Fruit fly (Drosophila melanogaster) S2 (cell line): ENCODE results near the gene CG31139.
A peak's percentile ranks its signal among the peaks of the same experiment; 100 is the strongest.

Source experiments
- CG8478 ChIP-seq: fragments of >200 bp; optimal IDR thresholded peaks from 2 replicates; lab custom pipeline; 2018
- CTCF ChIP-seq, 2 experiments: fragments of >200 bp; optimal IDR thresholded peaks; 2 replicates each; lab custom pipeline; 2018

The CG31139 gene

DNA sequence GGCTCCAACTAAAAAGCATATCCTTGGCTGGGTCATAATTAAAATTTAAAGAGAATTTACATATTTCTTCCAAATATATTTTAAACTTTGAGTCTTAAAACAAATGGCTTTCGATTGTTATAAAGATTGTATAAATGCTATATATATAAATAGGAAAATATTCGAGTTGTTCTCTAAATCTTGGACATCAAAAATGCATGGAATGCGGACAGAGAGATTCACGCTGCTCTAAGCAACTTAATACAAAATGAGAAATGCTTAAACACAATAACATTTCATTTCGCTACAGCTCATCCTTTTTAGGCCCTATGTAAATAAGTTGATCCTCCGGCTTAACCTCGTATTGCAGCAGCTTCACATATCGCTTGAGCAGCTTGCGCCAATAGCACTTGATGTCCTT, at the start of gene CG31139:
TSS of gene CG31139 (minus strand) at position 101 of the 400 bp plus-strand sequence.
- TF ChIP-seq CG8478 (lab: Kevin White, UChicago) = no peak
- TF ChIP-seq CTCF (optimal IDR thresholded peaks at IDR 0.05; lab: Kevin White, UChicago) = no peak

DNA sequence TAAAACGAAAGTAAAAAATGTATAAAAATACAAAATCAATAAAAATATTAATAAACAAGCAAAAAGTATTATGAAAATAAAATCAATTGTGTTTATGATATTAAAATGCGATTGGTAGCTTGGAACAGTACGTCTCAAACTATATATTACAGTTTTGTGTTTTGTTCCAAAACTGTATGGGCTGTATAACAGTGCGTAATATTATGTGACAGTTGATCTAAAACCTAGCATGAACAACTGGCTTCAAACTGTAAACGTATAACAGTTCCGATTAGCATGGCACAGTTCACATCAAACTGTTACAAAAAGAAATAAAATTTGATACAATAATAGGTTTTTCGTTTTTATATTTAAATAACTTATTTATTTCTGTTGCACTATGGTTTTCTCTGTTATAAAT, 45.1 kb upstream of the CG31139 start:
- TF ChIP-seq CG8478 (lab: Kevin White, UChicago) = no peak
- peak; percentile 56 to 78 for TF ChIP-seq CTCF (optimal IDR thresholded peaks at IDR 0.05; lab: Kevin White, UChicago)

DNA sequence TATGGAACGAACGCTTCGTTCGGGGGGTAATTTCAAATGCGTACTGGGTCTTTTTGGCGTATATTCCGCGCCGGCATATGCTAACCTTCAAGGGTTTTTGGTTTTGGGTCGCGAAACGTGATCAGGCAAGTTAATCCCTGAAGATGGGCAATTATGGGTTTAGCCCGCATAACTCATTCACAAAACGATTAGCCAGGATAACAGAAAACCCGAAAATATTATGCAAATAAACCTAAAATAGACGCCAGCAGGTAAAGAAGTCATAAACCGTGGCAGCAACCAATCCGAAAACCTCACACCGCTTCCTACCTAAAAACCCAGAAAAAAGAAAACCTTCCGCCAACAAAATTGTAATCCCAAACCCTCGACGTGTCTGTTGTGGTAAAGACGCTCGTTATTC, 40.2 kb upstream of the CG31139 start:
- TF ChIP-seq CG8478 (lab: Kevin White, UChicago) (no peak), CTCF (optimal IDR thresholded peaks at IDR 0.05; lab: Kevin White, UChicago) (no peak)

DNA sequence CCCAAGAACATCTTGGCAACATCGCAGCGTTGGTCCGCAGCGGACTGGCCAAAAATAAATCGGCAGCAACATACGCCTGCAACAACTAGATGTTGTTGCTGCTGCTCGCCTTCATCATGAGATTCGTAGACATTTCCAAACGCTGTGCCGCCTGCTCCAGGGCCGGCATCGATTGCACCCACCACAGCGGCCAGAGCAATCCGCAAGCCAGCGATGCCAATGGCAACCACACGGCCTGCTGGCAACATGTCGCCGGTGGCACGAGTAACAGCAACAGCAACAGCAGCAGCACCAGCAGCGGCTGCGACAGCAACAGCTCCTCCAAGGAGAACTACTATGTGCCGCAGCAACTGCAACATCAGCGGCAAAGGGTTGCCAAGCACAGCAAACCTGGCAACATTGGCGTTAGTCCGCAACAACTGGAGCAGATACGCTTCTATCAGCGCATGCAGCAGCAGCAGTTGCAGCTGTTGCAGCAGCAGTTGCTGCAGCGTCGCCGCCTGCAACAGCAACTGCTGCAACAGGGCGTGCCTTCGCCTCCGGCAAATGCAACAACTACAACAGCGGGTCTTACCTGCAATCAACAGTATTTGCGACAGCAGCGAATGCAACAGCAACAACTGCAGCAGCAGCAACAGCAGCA, 35.9 kb upstream of the CG31139 start:
- TF ChIP-seq CG8478 (lab: Kevin White, UChicago) = no peak
- TF ChIP-seq CTCF (optimal IDR thresholded peaks at IDR 0.05; lab: Kevin White, UChicago) = no peak

DNA sequence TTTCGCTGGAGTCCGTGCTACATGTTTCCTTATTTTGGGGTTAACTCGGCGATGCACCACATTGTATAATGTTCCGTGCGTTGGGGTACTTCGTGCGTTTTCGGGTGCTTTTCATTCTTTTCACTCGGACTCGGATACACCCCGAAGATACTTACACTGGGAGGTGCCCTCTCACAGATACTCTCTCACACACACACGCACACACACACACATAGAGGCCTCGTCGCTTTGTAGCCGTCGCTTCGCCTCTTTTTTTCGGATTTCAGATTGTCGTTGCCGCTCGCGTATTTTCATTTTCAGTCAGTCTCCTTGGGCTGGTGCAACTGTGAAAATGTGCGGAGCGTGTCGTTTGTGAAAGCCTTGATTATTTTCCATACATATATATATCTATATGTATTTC, 32.6 kb upstream of the CG31139 start:
- TF ChIP-seq CG8478 (lab: Kevin White, UChicago) (no peak), CTCF (optimal IDR thresholded peaks at IDR 0.05; lab: Kevin White, UChicago) (no peak)

DNA sequence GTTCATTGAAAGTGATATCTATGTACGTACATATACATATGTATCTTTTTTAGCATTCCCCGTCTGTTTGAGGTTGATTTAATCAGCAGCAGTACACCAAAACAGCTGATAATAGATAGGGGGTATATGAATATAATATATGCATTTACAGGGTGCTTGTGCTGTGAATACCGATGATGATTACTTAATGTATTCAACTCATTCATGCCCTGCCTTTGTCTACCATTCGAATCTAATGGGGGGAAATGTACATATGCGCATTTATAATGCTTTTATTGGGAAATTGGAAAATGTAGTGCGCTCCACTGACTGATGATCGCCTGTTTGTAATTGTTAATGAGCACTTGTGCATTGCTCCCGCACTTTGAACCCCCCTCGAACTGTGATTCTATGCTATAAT, 31.3 kb upstream of the CG31139 start:
- no peak for TF ChIP-seq CG8478 (lab: Kevin White, UChicago)
- no peak for TF ChIP-seq CTCF (optimal IDR thresholded peaks at IDR 0.05; lab: Kevin White, UChicago)

DNA sequence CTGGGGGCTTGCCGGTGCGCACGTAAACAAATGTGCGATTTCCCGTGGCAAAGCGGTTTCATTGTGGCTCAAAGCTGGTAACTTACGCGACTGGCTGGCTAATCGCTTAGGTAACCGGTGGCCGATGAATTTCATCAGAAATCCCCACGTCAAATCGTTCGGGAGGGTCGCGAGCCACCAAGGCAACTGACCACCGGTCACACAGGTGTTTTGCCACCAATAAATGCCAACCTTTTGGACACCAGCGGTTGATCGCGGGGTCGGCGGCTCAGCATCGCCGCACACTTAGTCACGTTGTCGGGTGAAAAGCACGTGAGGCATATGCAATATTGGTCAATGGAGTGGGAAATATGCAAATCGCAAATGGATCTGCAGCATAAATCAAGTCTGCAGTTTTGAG, 27.6 kb upstream of the CG31139 start:
- TF ChIP-seq CG8478 (lab: Kevin White, UChicago) = no peak
- TF ChIP-seq CTCF (optimal IDR thresholded peaks at IDR 0.05; lab: Kevin White, UChicago) = no peak

DNA sequence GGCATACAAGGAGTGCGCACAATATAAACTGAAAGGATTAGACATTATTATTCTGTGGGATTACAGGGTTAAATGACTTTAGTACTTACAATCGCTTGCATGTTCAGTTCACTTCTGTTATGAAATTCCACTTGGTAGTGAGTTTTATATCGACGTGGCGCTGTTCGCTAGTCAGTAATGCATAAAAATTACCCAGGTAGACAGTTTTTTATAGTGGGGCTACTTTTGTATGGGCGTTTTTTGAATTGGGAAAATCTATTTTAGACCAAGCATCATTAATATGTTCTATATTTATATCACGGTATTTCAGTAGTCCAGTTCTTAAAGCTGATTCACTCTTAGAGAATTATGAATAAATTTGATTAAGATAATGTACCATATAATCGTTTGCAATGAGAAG, 22.8 kb upstream of the CG31139 start, which contains the start of gene CG43095:
TSS of gene CG43095 (minus strand) at position 101 of the 400 bp plus-strand sequence.
- TF ChIP-seq CTCF (optimal IDR thresholded peaks at IDR 0.05; lab: Kevin White, UChicago) = no peak

DNA sequence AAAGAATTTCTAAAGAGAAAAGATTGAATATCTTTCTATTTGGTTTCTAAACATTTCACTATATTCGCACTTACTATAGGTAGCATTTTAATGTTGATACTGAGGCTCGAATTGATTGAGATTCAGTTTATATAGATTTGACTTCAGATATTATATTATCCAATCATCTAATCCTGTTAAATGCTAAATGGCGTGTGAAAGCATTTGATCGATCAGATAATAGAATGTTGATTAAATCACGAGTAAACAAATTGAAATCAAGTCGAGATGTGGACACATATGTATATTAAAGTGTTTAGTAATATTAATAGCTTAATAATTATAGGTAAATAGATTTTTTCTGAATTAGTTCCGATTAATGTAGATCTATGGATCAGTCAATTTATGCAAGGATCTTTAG, 22.0 kb upstream of the CG31139 start, which contains the start of gene CG43094:
TSS of gene CG43094 (minus strand) at position 101 of the 400 bp plus-strand sequence.
- TF ChIP-seq CG8478 (lab: Kevin White, UChicago) = no peak
- no peak for TF ChIP-seq CTCF (optimal IDR thresholded peaks at IDR 0.05; lab: Kevin White, UChicago)

DNA sequence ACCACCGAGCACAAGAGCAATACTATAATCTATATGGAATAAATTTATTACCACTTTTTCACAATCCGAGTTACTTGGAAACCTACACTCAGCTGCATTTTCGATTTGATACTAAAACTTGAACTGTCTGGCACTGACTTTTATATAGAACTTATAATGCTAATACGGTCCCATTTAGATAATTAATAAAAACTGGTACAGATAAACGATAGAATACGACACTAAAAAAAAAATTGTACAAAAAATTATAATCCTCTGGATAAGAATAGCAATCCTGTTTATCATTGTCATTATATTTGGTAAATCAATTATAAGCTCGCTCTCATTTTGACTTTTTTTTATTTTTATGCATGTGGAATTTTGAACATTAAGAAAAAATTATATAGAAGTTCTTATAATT, 21.4 kb upstream of the CG31139 start, which contains the start of gene CG43093:
TSS of gene CG43093 (minus strand) at position 101 of the 400 bp plus-strand sequence.
- no peak for TF ChIP-seq CTCF (optimal IDR thresholded peaks at IDR 0.05; lab: Kevin White, UChicago)
- TF ChIP-seq CG8478 (lab: Kevin White, UChicago) = no peak

DNA sequence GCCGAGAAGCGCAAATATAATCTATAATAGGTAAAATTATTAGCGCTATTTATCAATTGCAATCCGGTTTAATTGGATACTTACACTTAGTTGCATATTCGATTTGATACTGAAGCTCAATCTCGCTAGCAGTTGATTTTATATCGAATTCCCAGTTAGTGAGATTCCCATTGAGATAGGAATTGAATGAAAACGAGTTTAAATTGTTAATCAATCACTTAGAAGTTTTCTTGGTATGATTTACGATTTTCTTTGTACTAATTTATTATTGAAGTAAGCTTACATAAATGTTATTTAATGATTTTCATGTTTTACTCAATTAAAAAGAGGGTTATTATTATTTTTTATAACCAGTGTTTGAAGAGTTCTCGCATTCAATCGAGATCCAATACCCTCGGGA, 20.7 kb upstream of the CG31139 start, which contains the start of gene CG43092:
TSS of gene CG43092 (minus strand) at position 101 of the 400 bp plus-strand sequence.
- no peak for TF ChIP-seq CTCF (optimal IDR thresholded peaks at IDR 0.05; lab: Kevin White, UChicago)
- no peak for TF ChIP-seq CG8478 (lab: Kevin White, UChicago)

DNA sequence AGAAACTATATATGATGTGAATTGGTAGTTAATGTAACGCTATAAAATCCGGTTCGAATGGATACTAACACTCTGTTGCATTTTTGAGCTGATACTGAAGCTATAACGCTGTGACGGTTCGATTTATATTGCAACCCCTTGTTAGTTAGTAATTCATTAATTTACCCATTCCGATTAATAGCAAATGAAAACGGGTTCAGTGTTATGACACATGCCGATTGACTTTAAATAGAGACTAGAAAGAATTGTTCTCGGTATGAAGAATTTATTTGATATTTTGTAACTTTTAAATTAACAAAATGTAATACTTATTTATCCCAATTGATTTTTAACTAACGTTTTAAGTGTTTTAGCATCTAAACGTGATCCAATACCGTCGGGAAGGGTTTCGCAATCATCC, 19.8 kb upstream of the CG31139 start, which contains the start of gene CG43091:
TSS of gene CG43091 (minus strand) at position 101 of the 400 bp plus-strand sequence.
- TF ChIP-seq CG8478 (lab: Kevin White, UChicago) = no peak
- TF ChIP-seq CTCF (optimal IDR thresholded peaks at IDR 0.05; lab: Kevin White, UChicago) = no peak

DNA sequence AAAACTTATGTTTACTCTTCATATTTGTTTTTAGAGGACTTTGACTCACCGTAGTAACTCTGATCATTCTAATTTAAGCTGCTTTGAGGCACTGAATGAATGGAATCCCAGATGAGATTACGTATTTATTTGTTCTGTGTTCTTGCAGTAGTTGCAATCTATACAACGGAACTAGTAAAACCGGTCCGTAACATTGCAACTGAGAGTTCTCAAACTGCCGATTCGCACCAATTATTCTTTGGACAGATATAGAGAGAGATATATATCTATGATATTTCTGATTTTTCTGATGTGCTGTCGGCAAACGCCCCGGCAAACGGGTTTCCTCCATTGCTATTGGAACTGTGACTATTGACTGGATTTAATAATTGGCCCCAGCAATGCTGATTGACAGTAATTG, 18.7 kb upstream of the CG31139 start, which contains the start of gene CG13841:
TSS of gene CG13841 (minus strand) at position 101 of the 400 bp plus-strand sequence.
- TF ChIP-seq CG8478 (lab: Kevin White, UChicago) (no peak), CTCF (optimal IDR thresholded peaks at IDR 0.05; lab: Kevin White, UChicago) (no peak)

DNA sequence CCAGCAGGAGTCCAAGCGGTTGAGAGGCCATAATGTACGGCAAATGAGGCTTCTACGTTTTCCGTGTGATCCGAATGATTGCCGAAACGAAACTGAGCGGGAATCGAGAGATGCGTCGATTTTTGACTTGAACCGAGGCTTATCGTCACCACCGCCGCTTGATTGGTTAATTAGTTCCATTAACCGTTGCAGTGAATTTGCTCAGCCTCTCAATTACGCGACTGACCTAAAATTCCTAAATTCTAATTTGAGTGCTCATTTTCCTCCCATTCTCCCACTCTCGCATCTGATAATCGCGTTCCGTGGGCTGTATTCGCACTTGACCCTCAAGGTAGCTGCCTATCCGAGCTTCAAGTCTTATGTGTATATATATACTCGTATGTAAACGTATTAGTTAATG, 17.2 kb upstream of the CG31139 start, which contains the start of gene Nepl15:
TSS of gene Nepl15 (minus strand) at position 101 of the 400 bp plus-strand sequence.
- TF ChIP-seq CG8478 (lab: Kevin White, UChicago) = no peak

DNA sequence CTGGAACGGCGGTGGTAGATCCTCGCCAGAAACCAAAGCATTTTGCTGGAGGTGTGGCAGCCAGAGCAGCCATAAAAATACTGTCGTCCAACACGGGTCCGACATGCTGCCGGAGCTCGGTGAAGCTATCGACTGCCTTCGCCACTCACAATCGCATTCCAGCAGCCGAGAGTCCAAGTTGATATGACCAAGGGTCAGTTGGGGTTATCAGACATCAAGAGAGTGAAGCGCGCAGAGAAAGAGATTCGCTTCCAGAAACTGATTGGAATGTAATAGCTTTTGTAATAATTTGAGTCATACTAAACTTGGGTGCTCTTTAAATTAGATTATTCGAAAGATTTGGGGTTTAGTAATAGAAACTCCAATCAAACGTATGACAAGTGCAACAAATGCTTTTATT, 14.7 kb upstream of the CG31139 start, which contains the start of gene Nepl14:
TSS of gene Nepl14 (minus strand) at position 125 of the 400 bp plus-strand sequence.
- TF ChIP-seq CG8478 (lab: Kevin White, UChicago) (no peak), CTCF (optimal IDR thresholded peaks at IDR 0.05; lab: Kevin White, UChicago) (no peak)

DNA sequence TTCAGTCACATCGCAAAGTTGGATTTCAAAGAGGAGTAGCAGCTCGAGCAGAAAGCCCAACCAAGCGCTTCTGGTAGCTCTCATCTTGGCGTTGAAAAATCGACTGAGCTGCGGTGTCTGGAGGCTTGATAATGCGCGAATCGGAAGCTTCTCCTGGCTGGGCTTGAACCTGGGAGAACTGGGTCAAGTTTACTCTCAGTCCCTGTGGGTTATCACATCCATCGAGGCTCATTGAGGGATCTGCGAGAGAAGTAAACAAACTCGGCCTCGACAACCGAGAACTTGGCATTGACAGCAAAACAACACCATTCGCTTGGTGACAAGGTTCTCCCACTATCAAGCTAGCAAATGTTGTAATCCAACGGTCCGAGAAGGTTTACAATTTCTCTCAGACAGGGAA, 12.1 kb upstream of the CG31139 start, which contains the start of gene Nepl13:
TSS of gene Nepl13 (minus strand) at position 89 of the 400 bp plus-strand sequence.
- TF ChIP-seq CG8478 (lab: Kevin White, UChicago) = no peak
- TF ChIP-seq CTCF (optimal IDR thresholded peaks at IDR 0.05; lab: Kevin White, UChicago) = no peak
